Fruit fly (Drosophila melanogaster) whole organism, prepupa: Measurements from ENCODE around the gene CG7179.

Experiments used
- Blimp-1 ChIP-seq: fragments of 200-800 bp; sonication (Bioruptor generic); optimal IDR thresholded peaks from 3 replicates; lab custom pipeline; 2017; ENCODE audit warnings: missing biosample characterization, missing genetic modification characterization, mild to moderate bottlenecking, moderate library complexity, missing genetic modification reagents
- CG10631 ChIP-seq: fragments of 200-800 bp; sonication (Bioruptor generic); optimal IDR thresholded peaks from 2 replicates; lab custom pipeline; 2016; ENCODE audit warnings: missing biosample characterization, missing genetic modification characterization
- CG11294 ChIP-seq: fragments of 200-800 bp; sonication (Bioruptor generic); IDR thresholded peaks from 2 replicates; pipeline ENCODE4 v1.3.6; 2022; ENCODE audit warnings: missing biosample characterization, missing genetic modification characterization
- CG11762 ChIP-seq: fragments of 200-800 bp; sonication (Bioruptor generic); optimal IDR thresholded peaks from 3 replicates; lab custom pipeline; 2016; ENCODE audit warnings: missing biosample characterization, missing genetic modification characterization; ENCODE audit not compliant: insufficient read depth
- CG11902 ChIP-seq: fragments of 200-800 bp; sonication (Bioruptor generic); optimal IDR thresholded peaks from 3 replicates; lab custom pipeline; 2016; ENCODE audit warnings: missing biosample characterization, missing genetic modification characterization
- CG1621 ChIP-seq: fragments of 200-800 bp; sonication (Bioruptor generic); optimal IDR thresholded peaks from 3 replicates; lab custom pipeline; 2018; ENCODE audit warnings: missing biosample characterization, mild to moderate bottlenecking, missing genetic modification characterization
- CG16779 ChIP-seq: fragments of 200-800 bp; sonication (Bioruptor generic); optimal IDR thresholded peaks from 3 replicates; lab custom pipeline; 2017; ENCODE audit warnings: missing biosample characterization, mild to moderate bottlenecking, missing genetic modification characterization
- CG31627 ChIP-seq: fragments of 200-800 bp; sonication (Bioruptor generic); optimal IDR thresholded peaks from 3 replicates; lab custom pipeline; 2016; ENCODE audit warnings: missing biosample characterization, missing genetic modification characterization
- CG32006 ChIP-seq: fragments of 200-800 bp; sonication (Bioruptor generic); optimal IDR thresholded peaks from 3 replicates; lab custom pipeline; 2017; ENCODE audit warnings: missing biosample characterization, mild to moderate bottlenecking, missing genetic modification characterization
- CG34406 ChIP-seq: fragments of 200-800 bp; sonication (Bioruptor generic); optimal IDR thresholded peaks from 3 replicates; lab custom pipeline; 2016; ENCODE audit warnings: missing biosample characterization, missing genetic modification characterization
- CG4318 ChIP-seq: fragments of 200-800 bp; sonication (Bioruptor generic); optimal IDR thresholded peaks from 3 replicates; lab custom pipeline; 2017; ENCODE audit warnings: missing biosample characterization, mild to moderate bottlenecking, missing genetic modification characterization
- CG6276 ChIP-seq: fragments of 200-800 bp; sonication (Bioruptor generic); optimal IDR thresholded peaks from 2 replicates; lab custom pipeline; 2017; ENCODE audit warnings: missing biosample characterization, mild to moderate bottlenecking, missing genetic modification characterization
- CG6808 ChIP-seq: fragments of 200-800 bp; sonication (Bioruptor generic); optimal IDR thresholded peaks from 3 replicates; lab custom pipeline; 2017; ENCODE audit warnings: missing biosample characterization, missing genetic modification characterization, mild to moderate bottlenecking, moderate library complexity, missing genetic modification reagents
- CG6854 ChIP-seq: fragments of 200-800 bp; sonication (Bioruptor generic); optimal IDR thresholded peaks from 2 replicates; lab custom pipeline; 2017; ENCODE audit warnings: missing biosample characterization, mild to moderate bottlenecking, missing genetic modification characterization
- CG7368 ChIP-seq: fragments of 200-800 bp; sonication (Bioruptor generic); optimal IDR thresholded peaks from 3 replicates; lab custom pipeline; 2016; ENCODE audit warnings: missing biosample characterization, missing genetic modification characterization
- CG8119 ChIP-seq: fragments of 200-800 bp; sonication (Bioruptor generic); IDR thresholded peaks from 3 replicates; pipeline ENCODE4 v1.3.6; 2022; ENCODE audit warnings: missing biosample characterization, missing genetic modification characterization
- CG8319 ChIP-seq: fragments of 200-800 bp; sonication (Bioruptor generic); optimal IDR thresholded peaks from 3 replicates; lab custom pipeline; 2016; ENCODE audit warnings: missing biosample characterization, missing genetic modification characterization
- CG8632 ChIP-seq: fragments of 200-800 bp; sonication (Bioruptor generic); optimal IDR thresholded peaks from 3 replicates; lab custom pipeline; 2016; ENCODE audit warnings: missing biosample characterization, missing genetic modification characterization
- Eip75B ChIP-seq: fragments of 200-800 bp; sonication (Bioruptor generic); optimal IDR thresholded peaks from 3 replicates; lab custom pipeline; 2016; ENCODE audit warnings: missing biosample characterization, missing genetic modification characterization
- Eip78C ChIP-seq: fragments of 200-800 bp; sonication (Bioruptor generic); peaks from one replicate; lab custom pipeline; 2016; ENCODE audit warnings: missing biosample characterization, missing genetic modification characterization
- Eip93F ChIP-seq: fragments of 200-800 bp; sonication (Bioruptor generic); optimal IDR thresholded peaks from 2 replicates; lab custom pipeline; 2016; ENCODE audit warnings: missing biosample characterization, mild to moderate bottlenecking, missing genetic modification characterization
- Ets21C ChIP-seq: fragments of 200-800 bp; sonication (Bioruptor generic); optimal IDR thresholded peaks from 3 replicates; lab custom pipeline; 2016; ENCODE audit warnings: missing biosample characterization, missing genetic modification characterization
- Ets96B ChIP-seq: fragments of 200-800 bp; optimal IDR thresholded peaks from 2 replicates; lab custom pipeline; 2019; ENCODE audit warnings: missing biosample characterization, mild to moderate bottlenecking, missing genetic modification characterization, moderate library complexity
- Gug ChIP-seq: fragments of 200-800 bp; sonication (Bioruptor generic); IDR thresholded peaks from 2 replicates; pipeline ENCODE4 v1.3.6; 2022; ENCODE audit warnings: missing biosample characterization, missing genetic modification characterization
- Hr38 ChIP-seq: sonication (Bioruptor generic); optimal IDR thresholded peaks from 2 replicates; lab custom pipeline; 2016; ENCODE audit warnings: missing biosample characterization, missing genetic modification characterization
- Hr39 ChIP-seq: fragments of 200-800 bp; sonication (Bioruptor generic); optimal IDR thresholded peaks from 2 replicates; lab custom pipeline; 2016; ENCODE audit warnings: missing biosample characterization, missing genetic modification characterization
- Hr4 ChIP-seq: fragments of 200-800 bp; sonication (Bioruptor generic); optimal IDR thresholded peaks from 3 replicates; lab custom pipeline; 2016; ENCODE audit warnings: missing biosample characterization, missing genetic modification characterization
- Lpt ChIP-seq: fragments of 200-800 bp; sonication (Bioruptor generic); optimal IDR thresholded peaks from 3 replicates; lab custom pipeline; 2016; ENCODE audit warnings: missing biosample characterization, missing genetic modification characterization
- Met ChIP-seq: fragments of 200-800 bp; sonication (Bioruptor generic); optimal IDR thresholded peaks from 3 replicates; lab custom pipeline; 2016; ENCODE audit warnings: missing biosample characterization, missing genetic modification characterization
- OdsH ChIP-seq: fragments of 200-800 bp; sonication (Bioruptor generic); optimal IDR thresholded peaks from 3 replicates; lab custom pipeline; 2016; ENCODE audit warnings: missing biosample characterization, missing genetic modification characterization
- Smox ChIP-seq: fragments of 200-800 bp; sonication (Bioruptor generic); optimal IDR thresholded peaks from 3 replicates; lab custom pipeline; 2016; ENCODE audit warnings: missing biosample characterization, missing genetic modification characterization
- acj6 ChIP-seq: fragments of 200-800 bp; sonication (Bioruptor generic); optimal IDR thresholded peaks from 3 replicates; lab custom pipeline; 2016; ENCODE audit warnings: missing biosample characterization, missing genetic modification characterization
- cyc ChIP-seq: fragments of 200-800 bp; sonication (Bioruptor generic); optimal IDR thresholded peaks from 3 replicates; lab custom pipeline; 2016; ENCODE audit warnings: missing biosample characterization, missing genetic modification characterization
- dac ChIP-seq: fragments of 200-800 bp; sonication (Bioruptor generic); optimal IDR thresholded peaks from 2 replicates; lab custom pipeline; 2017; ENCODE audit warnings: missing biosample characterization, mild to moderate bottlenecking, missing genetic modification characterization
- dsx ChIP-seq: fragments of 200-800 bp; optimal IDR thresholded peaks from 3 replicates; lab custom pipeline; 2019; ENCODE audit warnings: missing biosample characterization, mild to moderate bottlenecking, missing genetic modification characterization, moderate library complexity; ENCODE audit not compliant: poor library complexity, severe bottlenecking
- eg ChIP-seq: fragments of 200-800 bp; sonication (Bioruptor generic); IDR thresholded peaks from 3 replicates; pipeline ENCODE4 v1.3.6; 2022; ENCODE audit warnings: missing biosample characterization, missing genetic modification characterization
- esn ChIP-seq: fragments of 200-800 bp; sonication (Bioruptor generic); optimal IDR thresholded peaks from 2 replicates; lab custom pipeline; 2016; ENCODE audit warnings: missing biosample characterization, mild to moderate bottlenecking, missing genetic modification characterization, moderate library complexity
- fd59A ChIP-seq: fragments of 200-800 bp; sonication (Bioruptor generic); optimal IDR thresholded peaks from 2 replicates; lab custom pipeline; 2017; ENCODE audit warnings: missing biosample characterization, mild to moderate bottlenecking, missing genetic modification characterization, missing genetic modification reagents
- fd85E ChIP-seq: fragments of 200-800 bp; sonication (Bioruptor generic); optimal IDR thresholded peaks from 3 replicates; lab custom pipeline; 2016; ENCODE audit warnings: missing biosample characterization, missing genetic modification characterization
- fkh ChIP-seq: fragments of 200-800 bp; sonication (Bioruptor generic); optimal IDR thresholded peaks from 3 replicates; lab custom pipeline; 2017; ENCODE audit warnings: missing biosample characterization, mild to moderate bottlenecking, missing genetic modification characterization, moderate library complexity
- lz ChIP-seq: fragments of 200-800 bp; sonication (Bioruptor generic); optimal IDR thresholded peaks from 3 replicates; lab custom pipeline; 2016; ENCODE audit warnings: missing biosample characterization, missing genetic modification characterization
- net ChIP-seq: fragments of 200-800 bp; sonication (Bioruptor generic); optimal IDR thresholded peaks from 3 replicates; lab custom pipeline; 2016; ENCODE audit warnings: missing biosample characterization, missing genetic modification characterization
- pdm3 ChIP-seq: fragments of 200-800 bp; sonication (Bioruptor generic); optimal IDR thresholded peaks from 3 replicates; lab custom pipeline; 2016; ENCODE audit warnings: missing biosample characterization, missing genetic modification characterization
- salr ChIP-seq, 2 experiments: fragments of 200-800 bp; sonication (Bioruptor generic); optimal IDR thresholded peaks; 3 replicates each; lab custom pipeline; 2016 to 2018; ENCODE audit warnings: missing biosample characterization in 2 of 2, missing genetic modification characterization in 2 of 2, mild to moderate bottlenecking in 1 of 2
- spab ChIP-seq: fragments of 200-800 bp; sonication (Bioruptor generic); optimal IDR thresholded peaks from 2 replicates; lab custom pipeline; 2017; ENCODE audit warnings: missing biosample characterization, mild to moderate bottlenecking, missing genetic modification characterization, missing genetic modification reagents
- ss ChIP-seq, 2 experiments: fragments of 200-800 bp; sonication (Bioruptor generic); optimal IDR thresholded peaks; 2 replicates in 1 of 2; 3 replicates in 1 of 2; lab custom pipeline; 2017 to 2018; ENCODE audit warnings: mild to moderate bottlenecking in 2 of 2, missing biosample characterization in 2 of 2, missing genetic modification characterization in 2 of 2, moderate library complexity in 1 of 2
- svp ChIP-seq: fragments of 200-800 bp; sonication (Bioruptor generic); peaks from one replicate; lab custom pipeline; 2016; ENCODE audit warnings: missing biosample characterization, missing genetic modification characterization
- vri ChIP-seq: fragments of 200-800 bp; sonication (Bioruptor generic); optimal IDR thresholded peaks from 3 replicates; lab custom pipeline; 2016; ENCODE audit warnings: missing biosample characterization, mild to moderate bottlenecking, missing genetic modification characterization

The CG7179 gene

dm6 chr2L:7788952-7789466, 11.2 kb upstream of the CG7179 start:
- TF ChIP-seq CG6854 (GFP tag; lab: Kevin White, UChicago) (no peak), svp (GFP tag; lab: Kevin White, UChicago) (peak; percentile 19), CG6276 (peak; percentile 57), dac (no peak), fkh (peak; percentile 5), eg (no peak), CG6808 (GFP tag; lab: Kevin White, UChicago) (peak; percentile 18)

dm6 chr2L:7782788-7783401, 5.1 kb upstream of the CG7179 start, which contains the start of gene Brd7-9:
Gene Brd7-9, plus strand, starts transcription at chr2L:7782865.
- TF ChIP-seq vri (GFP tag; lab: Kevin White, UChicago) (no peak), Met (peak; percentile 86), Eip93F (GFP tag; lab: Kevin White, UChicago) (peak; percentile 19), CG11902 (GFP tag; lab: Kevin White, UChicago) (peak; percentile 40), CG16779 (tag; lab: Kevin White, UChicago) (peak; percentile 50), Hr39 (GFP tag; lab: Kevin White, UChicago) (peak; percentile 58), CG4318 (peak; percentile 3), CG8319 (GFP tag; lab: Kevin White, UChicago) (peak; percentile 18), CG11294 (GFP tag; lab: Robert Waterston, UW) (peak; percentile 73), dac (no peak), salr (GFP tag; optimal IDR thresholded peaks at IDR 0.05; lab: Kevin White, UChicago) (peak in 1 of 2 experiments; percentile 28), Ets21C (peak; percentile 31), CG7368 (GFP tag; lab: Kevin White, UChicago) (peak; percentile 73), Eip75B (GFP tag; lab: Kevin White, UChicago) (peak; percentile 69), Smox (GFP tag; lab: Kevin White, UChicago) (peak; percentile 76), net (peak; percentile 87), fkh (no peak), pdm3 (GFP tag; lab: Kevin White, UChicago) (peak; percentile 72), svp (GFP tag; lab: Kevin White, UChicago) (peak; percentile 85), OdsH (GFP tag; lab: Kevin White, UChicago) (peak; percentile 67), fd85E (GFP tag; lab: Kevin White, UChicago) (peak; percentile 58), Eip78C (peak; percentile 94), eg (peak; percentile 92), CG6808 (GFP tag; lab: Kevin White, UChicago) (no peak), dsx (GFP tag; lab: Kevin White, UChicago) (no peak), CG6854 (GFP tag; lab: Kevin White, UChicago) (no peak), lz (GFP tag; lab: Kevin White, UChicago) (peak; percentile 71), CG1621 (peak; percentile 36), fd59A (GFP tag; lab: Kevin White, UChicago) (peak; percentile 43), Hr4 (GFP tag; lab: Kevin White, UChicago) (peak; percentile 75), CG8119 (GFP tag; lab: Robert Waterston, UW) (peak; percentile 91), Lpt (GFP tag; lab: Kevin White, UChicago) (peak; percentile 50), Gug (GFP tag; lab: Robert Waterston, UW) (peak; percentile 67), CG31627 (GFP tag; lab: Kevin White, UChicago) (peak; percentile 70), Blimp-1 (no peak), acj6 (peak; percentile 71), Ets96B (tag; lab: Kevin White, UChicago) (peak; percentile 72), CG10631 (GFP tag; lab: Kevin White, UChicago) (peak; percentile 61), CG11762 (peak; percentile 66), spab (peak; percentile 50), CG34406 (GFP tag; lab: Kevin White, UChicago) (peak; percentile 67), ss (GFP tag; optimal IDR thresholded peaks at IDR 0.05; lab: Kevin White, UChicago) (no peak), cyc (peak; percentile 70), Hr38 (GFP tag; lab: Kevin White, UChicago) (no peak), esn (GFP tag; lab: Kevin White, UChicago) (peak; percentile 80), CG32006 (GFP tag; lab: Kevin White, UChicago) (peak; percentile 77), CG8632 (GFP tag; lab: Kevin White, UChicago) (peak; percentile 66)
